Fruit fly (Drosophila melanogaster): ENCODE results near the gene CG18302.

dm6 chr2L:10531521-10531920 is 2.6 kb upstream of the CG18302 start, which contains the start of gene CG18301:
- no peak for TF ChIP-seq gl (tag; optimal IDR thresholded peaks at IDR 0.05)
- TF ChIP-seq Pif1A (GFP tag; optimal IDR thresholded peaks at IDR 0.05), result no peak
- TF ChIP-seq D1 (tag; optimal IDR thresholded peaks at IDR 0.05), result no peak
- TF ChIP-seq CG8301 (tag; optimal IDR thresholded peaks at IDR 0.05), result no peak
- TF ChIP-seq CG8159 (tag; optimal IDR thresholded peaks at IDR 0.05), result no peak
- TF ChIP-seq fd96Ca (GFP tag; IDR thresholded peaks at IDR 0.05), result no peak

Measured in whole organism, pupa.